Worm (Caenorhabditis elegans): ENCODE measurements around the gene sca-1.

The sca-1 gene

DNA sequence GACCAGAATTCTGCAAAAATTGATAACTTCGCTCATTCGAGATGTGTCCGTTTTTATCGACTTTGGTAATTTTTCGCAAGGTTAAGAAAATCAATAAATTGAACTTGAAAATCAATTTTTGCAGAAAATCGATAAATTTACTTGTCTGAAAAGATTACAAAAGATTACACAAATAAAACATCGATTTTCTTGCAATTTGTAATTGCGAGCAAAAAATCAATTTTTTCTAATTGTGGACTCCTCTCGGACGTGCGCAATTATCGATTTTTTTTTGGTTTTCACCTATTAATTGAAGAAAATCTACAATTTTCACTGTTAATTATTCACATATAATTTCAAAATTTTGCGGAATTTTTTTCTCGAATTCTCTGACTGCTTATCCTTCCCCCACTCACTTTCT is 25.4 kb downstream of the sca-1 start:
- TF ChIP-seq flt-1 (GFP tag; IDR thresholded peaks at IDR 0.05) (no peak), ets-7 (tag; optimal IDR thresholded peaks at IDR 0.05) (no peak), aly-1 (tag; optimal IDR thresholded peaks at IDR 0.05) (no peak), ama-1 (optimal IDR thresholded peaks at IDR 0.05) (no peak), F13C5.2 (tag; optimal IDR thresholded peaks at IDR 0.05) (no peak), sea-1 (GFP tag; conservative IDR thresholded peaks at IDR 0.05) (no peak)

DNA sequence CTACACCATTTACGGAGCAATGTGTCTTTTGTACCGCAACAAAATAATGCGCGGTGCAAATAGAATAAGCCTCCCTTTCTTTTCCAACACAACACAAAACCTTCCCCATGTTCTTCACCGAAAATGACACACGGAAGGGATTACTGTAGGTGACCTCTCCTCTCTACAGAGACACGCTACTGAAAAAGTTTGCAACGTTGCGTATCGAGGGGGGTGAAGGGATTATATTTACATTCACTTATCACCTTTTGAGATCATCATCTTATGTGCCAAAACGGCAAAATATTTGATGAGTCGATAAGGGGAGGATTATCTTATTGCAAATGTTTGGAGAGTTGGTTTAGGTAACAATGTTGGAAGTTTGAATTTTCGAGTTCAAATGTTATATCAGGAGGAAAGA is 33.6 kb downstream of the sca-1 start:
- TF ChIP-seq aly-1 (tag; optimal IDR thresholded peaks at IDR 0.05) (no peak), flt-1 (GFP tag; IDR thresholded peaks at IDR 0.05) (no peak), ceh-36 (tag; optimal IDR thresholded peaks at IDR 0.05) (peak; percentile 41), hmbx-1 (tag; optimal IDR thresholded peaks at IDR 0.05) (no peak), scrt-1 (GFP tag; IDR thresholded peaks at IDR 0.05) (no peak), F13C5.2 (tag; optimal IDR thresholded peaks at IDR 0.05) (no peak)

DNA sequence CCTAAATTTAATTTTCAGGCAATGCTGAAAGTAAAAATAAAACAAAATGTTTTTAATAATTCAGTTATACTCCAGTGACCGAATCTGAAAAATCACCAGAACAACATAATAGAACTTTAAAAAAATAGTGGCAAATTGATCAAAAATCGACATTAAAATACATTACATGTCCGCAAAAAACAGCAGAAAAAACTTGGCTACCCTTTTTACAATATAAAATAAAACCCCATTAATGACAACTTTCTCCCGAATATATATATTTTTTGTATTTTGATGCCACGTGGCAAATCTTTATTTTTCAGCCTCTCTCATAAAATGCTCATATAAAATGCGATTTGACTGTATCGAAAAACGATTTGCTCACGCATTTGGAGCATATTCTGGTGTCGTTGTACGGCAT is 35.1 kb downstream of the sca-1 start, which contains the start of gene ptr-19:
ptr-19 (plus strand) TSS at position 301 of the 400 bp plus-strand sequence.
- TF ChIP-seq pes-1 (GFP tag; IDR thresholded peaks at IDR 0.05) = no peak
- TF ChIP-seq hmbx-1 (tag; optimal IDR thresholded peaks at IDR 0.05) = no peak
- no peak for TF ChIP-seq flt-1 (GFP tag; IDR thresholded peaks at IDR 0.05)
- TF ChIP-seq tbx-11 (GFP tag; IDR thresholded peaks at IDR 0.05) = no peak
- TF ChIP-seq scrt-1 (GFP tag; IDR thresholded peaks at IDR 0.05) = no peak
- TF ChIP-seq ets-7 (tag; optimal IDR thresholded peaks at IDR 0.05) = no peak

DNA sequence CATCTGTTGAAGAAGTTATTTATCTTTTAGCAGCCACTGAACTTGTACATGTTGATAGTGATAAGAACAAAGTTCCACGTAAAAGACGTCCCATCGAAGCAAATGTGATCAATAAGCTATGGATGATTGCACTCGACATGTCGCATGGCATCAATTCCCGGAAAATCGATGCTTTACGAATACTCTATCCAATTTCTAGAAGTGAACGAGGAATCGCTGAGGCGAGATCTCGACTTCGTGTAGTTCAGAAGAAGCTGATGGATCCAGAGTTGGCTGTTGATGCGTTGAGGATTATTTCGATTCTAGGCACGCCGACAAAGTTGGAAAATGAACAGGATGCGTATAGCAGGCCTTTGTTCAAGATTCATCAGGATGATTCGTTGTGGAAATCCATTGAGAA is 47.0 kb downstream of the sca-1 start:
- TF ChIP-seq hnd-1 (tag; optimal IDR thresholded peaks at IDR 0.05) (no peak), sea-1 (GFP tag; conservative IDR thresholded peaks at IDR 0.05) (no peak), hmbx-1 (tag; optimal IDR thresholded peaks at IDR 0.05) (no peak), B0310.2 (tag; optimal IDR thresholded peaks at IDR 0.05) (no peak), aly-1 (tag; optimal IDR thresholded peaks at IDR 0.05) (no peak), pes-1 (GFP tag; IDR thresholded peaks at IDR 0.05) (no peak), ets-7 (tag; optimal IDR thresholded peaks at IDR 0.05) (no peak), tbx-37 (GFP tag; conservative IDR thresholded peaks at IDR 0.05) (no peak), ceh-36 (tag; optimal IDR thresholded peaks at IDR 0.05) (no peak)

DNA sequence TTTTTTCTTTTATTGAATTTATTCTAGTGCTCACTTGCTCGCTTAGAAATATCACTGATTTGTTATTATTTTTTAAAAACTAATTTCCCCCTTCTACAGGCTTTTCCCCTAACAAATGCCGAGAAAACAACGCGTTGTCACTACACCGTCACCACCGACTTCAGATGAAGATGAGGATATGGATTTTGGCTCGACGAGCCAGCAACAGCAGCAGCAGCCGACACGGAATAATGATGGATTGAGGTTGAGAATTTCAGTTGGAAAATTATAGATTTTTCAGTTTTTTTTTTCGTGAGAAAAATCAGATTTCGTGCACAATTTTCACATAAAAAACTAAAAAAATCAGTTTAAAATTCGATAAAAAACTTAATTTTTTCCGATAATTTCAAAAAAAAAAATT is 53.6 kb downstream of the sca-1 start, which contains the start of gene dpy-28:
dpy-28 (plus strand) TSS at position 100 of the 400 bp plus-strand sequence.
- TF ChIP-seq flt-1 (GFP tag; IDR thresholded peaks at IDR 0.05) (no peak), hmg-4 (GFP tag; optimal IDR thresholded peaks at IDR 0.05) (no peak), ama-1 (optimal IDR thresholded peaks at IDR 0.05) (no peak), scrt-1 (GFP tag; IDR thresholded peaks at IDR 0.05) (no peak), hnd-1 (tag; optimal IDR thresholded peaks at IDR 0.05) (no peak), tra-4 (tag; optimal IDR thresholded peaks at IDR 0.05) (no peak), aly-1 (tag; optimal IDR thresholded peaks at IDR 0.05) (no peak), pes-1 (GFP tag; IDR thresholded peaks at IDR 0.05) (no peak), tbx-37 (GFP tag; conservative IDR thresholded peaks at IDR 0.05) (no peak), tbx-11 (GFP tag; IDR thresholded peaks at IDR 0.05) (no peak), B0310.2 (tag; optimal IDR thresholded peaks at IDR 0.05) (no peak), ets-7 (tag; optimal IDR thresholded peaks at IDR 0.05) (no peak), hmbx-1 (tag; optimal IDR thresholded peaks at IDR 0.05) (no peak), sea-1 (GFP tag; conservative IDR thresholded peaks at IDR 0.05) (no peak), ceh-36 (tag; optimal IDR thresholded peaks at IDR 0.05) (no peak), F13C5.2 (tag; optimal IDR thresholded peaks at IDR 0.05) (no peak), ceh-13 (GFP tag; optimal IDR thresholded peaks at IDR 0.05) (no peak)
